Fruit fly (Drosophila melanogaster) Kc167 (cell line): ENCODE results near the gene CG10730.

ENCODE experiments used
- Myc ChIP-seq: fragments of >200 bp; optimal IDR thresholded peaks from 2 replicates; lab custom pipeline; 2017; ENCODE audit warnings: missing external identifiers
- ttk ChIP-seq: sonication (Bioruptor generic); optimal IDR thresholded peaks from 2 replicates; lab custom pipeline; 2017; ENCODE audit warnings: missing external identifiers

DNA sequence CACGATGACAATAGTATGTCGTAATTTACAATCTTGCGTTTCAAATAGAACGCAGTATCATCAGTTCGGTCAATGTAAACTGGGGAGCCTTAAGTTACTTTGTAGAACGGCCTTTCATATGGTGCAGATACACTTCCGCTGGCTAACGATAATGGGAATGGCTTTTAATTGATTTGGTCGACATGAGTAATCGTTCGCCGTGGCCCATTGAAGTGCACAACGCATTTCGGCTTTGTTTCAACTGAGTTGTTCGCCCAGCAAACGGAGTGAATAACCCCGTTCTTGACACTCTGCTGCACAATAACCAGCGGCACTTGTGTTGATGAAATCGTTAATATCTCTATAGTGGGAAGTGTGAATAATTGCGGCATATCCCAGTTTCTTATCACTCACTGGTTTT, 4.1 kb downstream of the CG10730 start:
- TF ChIP-seq ttk (lab: Kevin White, UChicago) = no peak
- TF ChIP-seq Myc (lab: Kevin White, UChicago) = no peak
